Fruit fly (Drosophila melanogaster) whole organism, adult: ENCODE results near the gene CG14564.

Experiments used
- CG12768 ChIP-seq: fragments of 200-800 bp; sonication (Bioruptor generic); optimal IDR thresholded peaks from 2 replicates; lab custom pipeline; 2017; ENCODE audit warnings: missing biosample characterization, missing genetic modification characterization, mild to moderate bottlenecking, moderate library complexity, missing genetic modification reagents
- CG14711 ChIP-seq: fragments of 200-800 bp; sonication (Bioruptor generic); optimal IDR thresholded peaks from 2 replicates; lab custom pipeline; 2018; ENCODE audit warnings: missing biosample characterization, mild to moderate bottlenecking, missing genetic modification characterization, moderate library complexity
- CG1620 ChIP-seq: fragments of 200-800 bp; sonication (Bioruptor generic); optimal IDR thresholded peaks from 2 replicates; lab custom pipeline; 2016; ENCODE audit warnings: missing biosample characterization, missing genetic modification characterization
- CG5204 ChIP-seq: fragments of 200-800 bp; sonication (Bioruptor generic); optimal IDR thresholded peaks from 2 replicates; lab custom pipeline; 2016; ENCODE audit warnings: missing biosample characterization, missing genetic modification characterization
- CG7101 ChIP-seq: fragments of 200-800 bp; sonication (Bioruptor generic); optimal IDR thresholded peaks from 2 replicates; lab custom pipeline; 2018; ENCODE audit warnings: missing biosample characterization, mild to moderate bottlenecking, missing genetic modification characterization, moderate library complexity
- Crg-1 ChIP-seq: fragments of 200-800 bp; sonication (Bioruptor generic); optimal IDR thresholded peaks from 2 replicates; lab custom pipeline; 2016; ENCODE audit warnings: missing biosample characterization, missing genetic modification characterization
- bab1 ChIP-seq: fragments of 200-800 bp; sonication (Bioruptor generic); optimal IDR thresholded peaks from 3 replicates; lab custom pipeline; 2019; ENCODE audit warnings: missing biosample characterization, mild to moderate bottlenecking, missing genetic modification characterization, moderate library complexity
- kay ChIP-seq: fragments of 200-800 bp; sonication (Bioruptor generic); peaks from one replicate; lab custom pipeline; 2016; ENCODE audit warnings: missing biosample characterization, missing genetic modification characterization, borderline replicate concordance
- pad ChIP-seq: fragments of 200-800 bp; sonication (Bioruptor generic); optimal IDR thresholded peaks from 3 replicates; lab custom pipeline; 2017; ENCODE audit warnings: missing biosample characterization, missing genetic modification characterization, mild to moderate bottlenecking, moderate library complexity, missing genetic modification reagents
- tj ChIP-seq: fragments of 200-800 bp; sonication (Bioruptor generic); optimal IDR thresholded peaks from 3 replicates; lab custom pipeline; 2017; ENCODE audit warnings: missing biosample characterization, mild to moderate bottlenecking, missing genetic modification characterization, moderate library complexity

DNA sequence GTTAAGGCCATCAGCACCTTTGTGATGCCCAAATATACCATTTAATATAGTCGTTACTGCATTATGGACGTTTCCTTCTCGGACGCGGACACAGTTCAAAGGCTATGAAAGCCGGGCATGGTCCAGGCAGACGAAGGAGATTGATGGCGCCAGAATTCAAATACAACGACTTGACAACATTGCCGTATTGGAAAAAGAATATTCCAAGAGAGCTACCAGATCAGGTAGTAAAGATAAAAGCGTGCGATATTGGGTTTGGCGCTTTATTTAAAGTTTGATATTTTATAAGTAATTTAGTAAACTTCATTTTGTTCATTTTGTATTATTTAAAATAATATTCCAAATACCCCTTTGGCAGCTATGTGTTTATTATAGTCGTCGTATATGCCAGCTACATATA, 16.9 kb downstream of the CG14564 start:
- TF ChIP-seq tj (GFP tag; lab: Kevin White, UChicago) (no peak), kay (GFP tag; lab: Kevin White, UChicago) (peak; percentile 32), CG14711 (tag; lab: Kevin White, UChicago) (no peak), CG1620 (GFP tag; lab: Kevin White, UChicago) (no peak), Crg-1 (GFP tag; lab: Kevin White, UChicago) (no peak), CG7101 (no peak), CG12768 (GFP tag; lab: Kevin White, UChicago) (no peak), pad (GFP tag; lab: Kevin White, UChicago) (no peak), CG5204 (GFP tag; lab: Kevin White, UChicago) (no peak), bab1 (GFP tag; lab: Kevin White, UChicago) (no peak)
